Fruit fly (Drosophila melanogaster): ENCODE results near the gene CG31200.

The CG31200 gene

DNA sequence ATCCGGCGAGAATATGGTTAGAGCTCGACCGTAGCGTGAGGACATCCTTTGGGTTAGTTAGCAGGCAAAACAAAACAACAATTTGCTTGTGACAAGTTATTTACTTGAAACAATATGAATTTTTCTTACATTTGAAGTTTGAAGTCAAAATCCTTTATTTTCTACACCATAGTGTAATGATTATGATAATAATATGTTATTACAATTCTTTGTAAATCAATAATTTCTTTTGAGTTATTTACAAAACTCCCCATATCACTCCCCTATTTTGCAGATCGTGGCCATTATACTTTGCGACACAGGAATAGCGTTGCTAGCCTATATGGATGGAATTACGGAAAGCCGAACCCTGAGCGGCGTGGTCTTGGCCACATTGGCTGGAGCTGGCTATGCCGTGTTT lies 3.8 kb upstream of the CG31200 start, which contains the start of gene Prosalpha4T1:
Gene Prosalpha4T1 (minus strand): TSS at position 101 of the 400 bp plus-strand sequence.
- TF ChIP-seq CG6689 (GFP tag; IDR thresholded peaks at IDR 0.05) (no peak), ewg (GFP tag; optimal IDR thresholded peaks at IDR 0.05) (no peak), CG2202 (tag; optimal IDR thresholded peaks at IDR 0.05) (no peak), sc (optimal IDR thresholded peaks at IDR 0.05) (no peak), sc (GFP tag; optimal IDR thresholded peaks at IDR 0.05) (no peak), wek (GFP tag; optimal IDR thresholded peaks at IDR 0.05) (no peak), zfh1 (GFP tag; IDR thresholded peaks at IDR 0.05) (no peak), pros (GFP tag; optimal IDR thresholded peaks at IDR 0.05) (no peak), disco-r (GFP tag; optimal IDR thresholded peaks at IDR 0.05) (no peak), CG16779 (GFP tag; IDR thresholded peaks at IDR 0.05) (no peak), CG30431 (GFP tag; optimal IDR thresholded peaks at IDR 0.05) (no peak), Spps (tag; optimal IDR thresholded peaks at IDR 0.05) (no peak), CG12744 (GFP tag; optimal IDR thresholded peaks at IDR 0.05) (no peak), CG7987 (GFP tag; optimal IDR thresholded peaks at IDR 0.05) (no peak), NC2β (GFP tag; optimal IDR thresholded peaks at IDR 0.05) (no peak), jing (GFP tag; optimal IDR thresholded peaks at IDR 0.05) (no peak), Dll (GFP tag; IDR thresholded peaks at IDR 0.05; ENCODE audit: partially characterized antibody) (no peak), CG12219 (GFP tag; optimal IDR thresholded peaks at IDR 0.05) (no peak)

DNA sequence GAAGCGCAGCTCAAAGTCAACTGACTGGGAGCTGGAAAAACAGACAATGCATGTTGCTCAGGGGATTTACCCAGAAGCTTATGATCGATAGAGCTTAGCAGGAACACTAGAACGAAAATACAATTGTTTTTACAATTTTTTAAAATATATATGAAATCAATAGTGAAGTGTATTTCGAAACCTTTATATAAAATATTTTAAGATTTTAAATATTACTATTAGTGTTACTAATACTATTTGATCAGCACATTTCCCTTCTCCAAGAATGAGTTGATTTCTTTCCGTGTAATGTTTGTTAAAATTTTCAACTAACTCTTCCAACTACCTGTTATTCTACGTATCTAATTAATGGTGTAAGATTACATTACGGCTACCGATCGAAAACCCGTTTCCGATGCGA lies 1.4 kb downstream of the CG31200 start, which contains the start of gene CG31199:
Gene CG31199 (minus strand): TSS at position 101 of the 400 bp plus-strand sequence.
- no peak for TF ChIP-seq CG32532 (GFP tag; IDR thresholded peaks at IDR 0.05)
- TF ChIP-seq ftz-f1 (GFP tag; optimal IDR thresholded peaks at IDR 0.05), result no peak
- TF ChIP-seq gfzf (GFP tag; optimal IDR thresholded peaks at IDR 0.05), result no peak
- TF ChIP-seq sd (tag; optimal IDR thresholded peaks at IDR 0.05), result no peak
- no peak for TF ChIP-seq gsb-n (tag; optimal IDR thresholded peaks at IDR 0.05)
- no peak for TF ChIP-seq Hmx (GFP tag; optimal IDR thresholded peaks at IDR 0.05)
- TF ChIP-seq Stat92E (GFP tag; optimal IDR thresholded peaks at IDR 0.05), result no peak
- TF ChIP-seq fru (optimal IDR thresholded peaks at IDR 0.05), result no peak
- no peak for TF ChIP-seq jigr1 (GFP tag; IDR thresholded peaks at IDR 0.05)

dm6 chr3R:20739971-20740370 lies 5.2 kb downstream of the CG31200 start, which contains the start of gene CG42322:
TSS of gene CG42322 (plus strand) at chr3R:20740108.
- TF ChIP-seq disco-r (GFP tag; optimal IDR thresholded peaks at IDR 0.05) (no peak), eve (GFP tag; optimal IDR thresholded peaks at IDR 0.05) (no peak), CG9817 (tag; optimal IDR thresholded peaks at IDR 0.05) (no peak), org-1 (GFP tag; optimal IDR thresholded peaks at IDR 0.05) (no peak), fd64A (GFP tag; optimal IDR thresholded peaks at IDR 0.05) (no peak), Atf3 (GFP tag; optimal IDR thresholded peaks at IDR 0.05) (no peak), Adf1 (GFP tag; IDR thresholded peaks at IDR 0.05) (peak; percentile 49; the same call in 1 of the 2 replicates), CG17829 (tag; optimal IDR thresholded peaks at IDR 0.05) (no peak), CG5953 (GFP tag; IDR thresholded peaks at IDR 0.05) (no peak), scrt (GFP tag; optimal IDR thresholded peaks at IDR 0.05) (peak; percentile 56), CG3847 (GFP tag; IDR thresholded peaks at IDR 0.05) (no peak), Drgx (GFP tag; IDR thresholded peaks at IDR 0.05) (no peak), abd-A (tag; optimal IDR thresholded peaks at IDR 0.05) (peak; percentile 43), al (GFP tag; IDR thresholded peaks at IDR 0.05) (no peak), Oli (tag; optimal IDR thresholded peaks at IDR 0.05) (no peak), CG8944 (GFP tag; optimal IDR thresholded peaks at IDR 0.05) (no peak), Deaf1 (tag; optimal IDR thresholded peaks at IDR 0.05) (peak; percentile 65), CG16779 (GFP tag; IDR thresholded peaks at IDR 0.05) (peak; percentile 64), Lpt (GFP tag; optimal IDR thresholded peaks at IDR 0.05) (no peak), Nf-YC (tag; optimal IDR thresholded peaks at IDR 0.05) (no peak), CG14710 (tag; optimal IDR thresholded peaks at IDR 0.05) (no peak), Trl (optimal IDR thresholded peaks at IDR 0.05) (peak; percentile 34 to 60), Trl (GFP tag; optimal IDR thresholded peaks at IDR 0.05) (no peak), MBD-R2 (GFP tag; IDR thresholded peaks at IDR 0.05) (no peak), CG11093 (GFP tag; IDR thresholded peaks at IDR 0.05) (no peak)
